Worm (Caenorhabditis elegans) whole organism, L1 larva: ENCODE results near the gene C05E4.15.

Experiments
- blmp-1 ChIP-seq: fragments of 150-350 bp; optimal IDR thresholded peaks from 2 replicates; lab custom pipeline; 2014; ENCODE audit warnings: missing biosample characterization, missing genetic modification characterization
- ceh-63 ChIP-seq: fragments of 200-800 bp; sonication (Bioruptor generic); optimal IDR thresholded peaks from 2 replicates; lab custom pipeline; 2018; ENCODE audit warnings: mild to moderate bottlenecking, missing genetic modification characterization, missing compliant biosample characterization
- ceh-88 ChIP-seq: fragments of 200-800 bp; sonication (Bioruptor generic); IDR thresholded peaks from 2 replicates; pipeline ENCODE4 v1.3.6; 2022; ENCODE audit warnings: missing genetic modification characterization, missing compliant biosample characterization
- ces-1 ChIP-seq: fragments of 150-350 bp; optimal IDR thresholded peaks from 2 replicates; lab custom pipeline; 2014; ENCODE audit warnings: missing biosample characterization, missing genetic modification reagents, missing genetic modification characterization
- dsc-1 ChIP-seq: sonication (generic microtip); optimal IDR thresholded peaks from 2 replicates; lab custom pipeline; 2016; ENCODE audit warnings: mild to moderate bottlenecking, missing genetic modification characterization, missing compliant biosample characterization
- fkh-8 ChIP-seq: sonication (generic microtip); optimal IDR thresholded peaks from 2 replicates; lab custom pipeline; 2016; ENCODE audit warnings: mild to moderate bottlenecking, missing genetic modification characterization, missing compliant biosample characterization
- grh-1 ChIP-seq: fragments of 200-800 bp; sonication (Bioruptor generic); IDR thresholded peaks from 2 replicates; pipeline ENCODE4 v1.3.6; 2022; ENCODE audit warnings: missing genetic modification reagents, missing genetic modification characterization, missing compliant biosample characterization
- hlh-17 ChIP-seq: fragments of 200-800 bp; sonication (Bioruptor generic); optimal IDR thresholded peaks from 2 replicates; lab custom pipeline; 2018; ENCODE audit warnings: missing genetic modification characterization, mild to moderate bottlenecking, missing compliant biosample characterization, moderate library complexity, borderline replicate concordance
- hlh-4 ChIP-seq: sonication (generic microtip); optimal IDR thresholded peaks from 2 replicates; lab custom pipeline; 2016; ENCODE audit warnings: mild to moderate bottlenecking, missing genetic modification characterization, missing compliant biosample characterization
- hpl-2 ChIP-seq: fragments of 150-350 bp; optimal IDR thresholded peaks from 2 replicates; lab custom pipeline; 2014; ENCODE audit warnings: missing biosample characterization, missing genetic modification reagents, missing genetic modification characterization
- jun-1 ChIP-seq: fragments of 150-350 bp; optimal IDR thresholded peaks from 2 replicates; lab custom pipeline; 2014; ENCODE audit warnings: missing biosample characterization, missing genetic modification reagents, missing genetic modification characterization
- lin-13 ChIP-seq: fragments of 150-350 bp; optimal IDR thresholded peaks from 2 replicates; lab custom pipeline; 2014; ENCODE audit warnings: missing biosample characterization, missing genetic modification reagents, missing genetic modification characterization
- lin-14 ChIP-seq: fragments of 200-800 bp; sonication (Bioruptor generic); optimal IDR thresholded peaks from 2 replicates; lab custom pipeline; 2018; ENCODE audit warnings: mild to moderate bottlenecking, missing genetic modification characterization, moderate library complexity, missing compliant biosample characterization
- lin-35 ChIP-seq, 2 experiments: fragments of 150-350 bp; optimal IDR thresholded peaks; 2 replicates each; lab custom pipeline; 2014; ENCODE audit warnings: missing biosample characterization in 2 of 2, missing genetic modification characterization in 2 of 2, missing genetic modification reagents in 2 of 2
- lin-39 ChIP-seq: fragments of 150-350 bp; optimal IDR thresholded peaks from 2 replicates; lab custom pipeline; 2014; ENCODE audit warnings: missing biosample characterization, missing genetic modification reagents, missing genetic modification characterization
- lir-3 ChIP-seq: sonication (generic microtip); optimal IDR thresholded peaks from 2 replicates; lab custom pipeline; 2016; ENCODE audit warnings: mild to moderate bottlenecking, missing genetic modification characterization, moderate library complexity, missing compliant biosample characterization; ENCODE audit not compliant: poor library complexity
- lsy-2 ChIP-seq, 2 experiments: fragments of 150-350 bp; optimal IDR thresholded peaks; 2 replicates each; lab custom pipeline; 2014; ENCODE audit warnings: missing biosample characterization in 2 of 2, missing genetic modification characterization in 2 of 2
- mab-9 ChIP-seq: fragments of 200-800 bp; sonication (Bioruptor generic); IDR thresholded peaks from 2 replicates; pipeline ENCODE4 v1.3.6; 2022; ENCODE audit warnings: missing genetic modification reagents, missing genetic modification characterization, missing compliant biosample characterization
- mef-2 ChIP-seq: fragments of 150-350 bp; optimal IDR thresholded peaks from 2 replicates; lab custom pipeline; 2014; ENCODE audit warnings: missing biosample characterization, missing genetic modification characterization
- mep-1 ChIP-seq: fragments of 150-350 bp; optimal IDR thresholded peaks from 2 replicates; lab custom pipeline; 2014; ENCODE audit warnings: missing biosample characterization, missing genetic modification characterization
- nhr-12 ChIP-seq: sonication (generic microtip); optimal IDR thresholded peaks from 2 replicates; lab custom pipeline; 2017; ENCODE audit warnings: missing biosample characterization, missing genetic modification characterization
- nhr-20 ChIP-seq: sonication (generic microtip); optimal IDR thresholded peaks from 2 replicates; lab custom pipeline; 2016; ENCODE audit warnings: mild to moderate bottlenecking, missing genetic modification characterization, missing compliant biosample characterization
- nhr-237 ChIP-seq: fragments of 150-350 bp; optimal IDR thresholded peaks from 2 replicates; lab custom pipeline; 2014; ENCODE audit warnings: missing biosample characterization, missing genetic modification characterization
- nhr-47 ChIP-seq: sonication (generic microtip); optimal IDR thresholded peaks from 2 replicates; lab custom pipeline; 2016; ENCODE audit warnings: mild to moderate bottlenecking, missing genetic modification characterization, moderate library complexity, missing compliant biosample characterization
- nhr-76 ChIP-seq: sonication (generic microtip); optimal IDR thresholded peaks from 2 replicates; lab custom pipeline; 2017; ENCODE audit warnings: missing biosample characterization, missing genetic modification characterization
- nhr-85 ChIP-seq: sonication (generic microtip); peaks from one replicate; lab custom pipeline; 2016; ENCODE audit warnings: missing genetic modification characterization, inconsistent platforms, missing compliant biosample characterization
- nhr-90 ChIP-seq: sonication (generic microtip); optimal IDR thresholded peaks from 2 replicates; lab custom pipeline; 2016; ENCODE audit warnings: mild to moderate bottlenecking, missing genetic modification characterization, missing compliant biosample characterization; ENCODE audit not compliant: poor library complexity
- pag-3 ChIP-seq: sonication (generic microtip); optimal IDR thresholded peaks from 2 replicates; lab custom pipeline; 2017; ENCODE audit warnings: missing genetic modification characterization, mild to moderate bottlenecking, missing compliant biosample characterization, antibody characterized with exemption, borderline replicate concordance; ENCODE audit not compliant: insufficient read depth
- rnt-1 ChIP-seq: sonication (generic microtip); optimal IDR thresholded peaks from 2 replicates; lab custom pipeline; 2016; ENCODE audit warnings: mild to moderate bottlenecking, missing genetic modification characterization, moderate library complexity, missing compliant biosample characterization
- skn-1 ChIP-seq: fragments of 150-350 bp; optimal IDR thresholded peaks from 2 replicates; lab custom pipeline; 2014; ENCODE audit warnings: missing biosample characterization, missing genetic modification characterization
- snpc-4 ChIP-seq: fragments of 150-350 bp; optimal IDR thresholded peaks from 2 replicates; lab custom pipeline; 2014; ENCODE audit warnings: missing biosample characterization, missing genetic modification characterization
- sox-4 ChIP-seq: sonication (generic microtip); optimal IDR thresholded peaks from 2 replicates; lab custom pipeline; 2016; ENCODE audit warnings: missing genetic modification characterization, missing compliant biosample characterization
- sptf-1 ChIP-seq: fragments of 150-350 bp; optimal IDR thresholded peaks from 2 replicates; lab custom pipeline; 2014; ENCODE audit warnings: missing biosample characterization, missing genetic modification characterization
- tbx-2 ChIP-seq: sonication (generic microtip); optimal IDR thresholded peaks from 2 replicates; lab custom pipeline; 2016; ENCODE audit warnings: missing genetic modification characterization, missing compliant biosample characterization
- unc-62 ChIP-seq: fragments of 150-350 bp; optimal IDR thresholded peaks from 2 replicates; lab custom pipeline; 2014; ENCODE audit warnings: missing biosample characterization, missing genetic modification reagents, missing genetic modification characterization
- unc-86 ChIP-seq: sonication (generic microtip); optimal IDR thresholded peaks from 2 replicates; lab custom pipeline; 2016; ENCODE audit warnings: missing genetic modification characterization, missing compliant biosample characterization
- unc-98 ChIP-seq: fragments of 200-800 bp; sonication (Bioruptor generic); IDR thresholded peaks from 2 replicates; pipeline ENCODE4 v1.3.6; 2022; ENCODE audit warnings: missing genetic modification characterization, missing compliant biosample characterization
- zip-4 ChIP-seq: fragments of 200-800 bp; sonication (Bioruptor generic); optimal IDR thresholded peaks from 2 replicates; lab custom pipeline; 2018; ENCODE audit warnings: mild to moderate bottlenecking, missing genetic modification characterization, moderate library complexity, missing compliant biosample characterization
- ztf-4 ChIP-seq: fragments of 150-350 bp; optimal IDR thresholded peaks from 2 replicates; lab custom pipeline; 2014; ENCODE audit warnings: missing biosample characterization, missing genetic modification characterization

The C05E4.15 gene

ce11 chrV:800271-800670 is 39.1 kb upstream of the C05E4.15 start:
- peak; percentile 51 for TF ChIP-seq nhr-85 (tag; lab: Kevin White, UChicago)
- no peak for TF ChIP-seq mep-1 (tag; lab: Kevin White, UChicago)
- TF ChIP-seq lin-39 = no peak
- no peak for TF ChIP-seq unc-62 (GFP tag; lab: Kevin White, UChicago)
- TF ChIP-seq mab-9 (GFP tag; lab: Robert Waterston, UW) = no peak
- TF ChIP-seq nhr-90 (tag; lab: Kevin White, UChicago) = no peak
- TF ChIP-seq lin-14 (GFP tag; lab: Kevin White, UChicago) = peak; percentile 53

ce11 chrV:797241-797640 is 36.1 kb upstream of the C05E4.15 start:
- TF ChIP-seq sptf-1 (tag; lab: Kevin White, UChicago) (no peak), tbx-2 (tag; lab: Kevin White, UChicago) (no peak), nhr-237 (no peak)

ce11 chrV:794092-794491 is 33.0 kb upstream of the C05E4.15 start:
- TF ChIP-seq lin-35 (GFP tag; optimal IDR thresholded peaks at IDR 0.05; lab: Kevin White, UChicago) (no peak), unc-62 (GFP tag; lab: Kevin White, UChicago) (no peak), blmp-1 (tag; lab: Kevin White, UChicago) (no peak), hlh-17 (no peak), nhr-90 (tag; lab: Kevin White, UChicago) (no peak), lin-13 (GFP tag; lab: Kevin White, UChicago) (no peak), mef-2 (tag; lab: Kevin White, UChicago) (no peak), nhr-12 (no peak), nhr-85 (tag; lab: Kevin White, UChicago) (no peak), tbx-2 (tag; lab: Kevin White, UChicago) (no peak), pag-3 (tag; lab: Kevin White, UChicago) (no peak), ceh-88 (GFP tag; lab: Robert Waterston, UW) (no peak), unc-98 (GFP tag; lab: Robert Waterston, UW) (no peak)

- TF ChIP-seq dsc-1 (tag; lab: Kevin White, UChicago) = peak; percentile 40
- TF ChIP-seq unc-86 (tag; lab: Kevin White, UChicago) = no peak
These were observed 21.3 kb upstream of the C05E4.15 start, which contains the start of gene srab-16 for ce11 chrV:782432-782831. Gene srab-16, plus strand, starts transcription at chrV:782732.

- TF ChIP-seq fkh-8 (peak; percentile 18), skn-1 (tag; lab: Kevin White, UChicago) (no peak)
These were observed 18.9 kb upstream of the C05E4.15 start, which contains the start of gene srbc-60 for ce11 chrV:779999-780398. Gene srbc-60, plus strand, starts transcription at chrV:780299.

ce11 chrV:778339-778738 is 17.2 kb upstream of the C05E4.15 start, which contains the start of gene srbc-59:
Gene srbc-59, plus strand, starts transcription at chrV:778639.
- TF ChIP-seq tbx-2 (tag; lab: Kevin White, UChicago) (no peak), hpl-2 (no peak), lin-35 (GFP tag; optimal IDR thresholded peaks at IDR 0.05; lab: Kevin White, UChicago) (no peak), nhr-85 (tag; lab: Kevin White, UChicago) (no peak), ces-1 (GFP tag; lab: Kevin White, UChicago) (no peak), zip-4 (GFP tag; lab: Kevin White, UChicago) (no peak), lir-3 (tag; lab: Kevin White, UChicago) (no peak), ztf-4 (no peak), lsy-2 (tag; optimal IDR thresholded peaks at IDR 0.05; lab: Kevin White, UChicago) (no peak), rnt-1 (tag; lab: Kevin White, UChicago) (no peak), jun-1 (tag; lab: Kevin White, UChicago) (no peak), nhr-47 (tag; lab: Kevin White, UChicago) (no peak), hlh-4 (tag; lab: Kevin White, UChicago) (no peak), sox-4 (tag; lab: Kevin White, UChicago) (no peak), fkh-8 (no peak), nhr-76 (tag; lab: Kevin White, UChicago) (no peak), snpc-4 (tag; lab: Kevin White, UChicago) (no peak), nhr-20 (tag; lab: Kevin White, UChicago) (no peak), grh-1 (GFP tag; lab: Robert Waterston, UW) (no peak), ceh-63 (GFP tag; lab: Kevin White, UChicago) (no peak)
